Worm (Caenorhabditis elegans) whole organism, mixed stage, embryonic: Measurements from ENCODE around the gene F58A4.2.

Source experiments
- blmp-1 ChIP-seq: fragments of 150-350 bp; optimal IDR thresholded peaks from 2 replicates; lab custom pipeline; 2014; ENCODE audit warnings: missing biosample characterization, missing genetic modification characterization
- elt-3 ChIP-seq: fragments of 150-350 bp; optimal IDR thresholded peaks from 2 replicates; lab custom pipeline; 2014; ENCODE audit warnings: missing biosample characterization, missing genetic modification characterization
- lsy-2 ChIP-seq: fragments of 150-350 bp; optimal IDR thresholded peaks from 2 replicates; lab custom pipeline; 2014; ENCODE audit warnings: missing biosample characterization, missing genetic modification characterization
- mep-1 ChIP-seq: fragments of 150-350 bp; optimal IDR thresholded peaks from 2 replicates; lab custom pipeline; 2017; ENCODE audit warnings: missing biosample characterization, missing genetic modification reagents, missing genetic modification characterization, inconsistent platforms
- nhr-28 ChIP-seq: fragments of 150-350 bp; optimal IDR thresholded peaks from 2 replicates; lab custom pipeline; 2014; ENCODE audit warnings: missing biosample characterization, missing genetic modification characterization
- nhr-76 ChIP-seq: sonication (generic microtip); optimal IDR thresholded peaks from 2 replicates; lab custom pipeline; 2017; ENCODE audit warnings: missing biosample characterization, missing genetic modification characterization
- pha-4 ChIP-seq: fragments of 150-350 bp; optimal IDR thresholded peaks from 2 replicates; lab custom pipeline; 2018; ENCODE audit warnings: missing biosample characterization, missing genetic modification reagents, missing genetic modification characterization
- snpc-4 ChIP-seq: fragments of 150-350 bp; optimal IDR thresholded peaks from 2 replicates; lab custom pipeline; 2014; ENCODE audit warnings: missing biosample characterization, missing genetic modification characterization
- unc-39 ChIP-seq: fragments of 150-350 bp; optimal IDR thresholded peaks from 2 replicates; lab custom pipeline; 2014; ENCODE audit warnings: missing biosample characterization, missing genetic modification characterization
- unc-62 ChIP-seq: fragments of 150-350 bp; optimal IDR thresholded peaks from 2 replicates; lab custom pipeline; 2014; ENCODE audit warnings: missing biosample characterization, missing genetic modification reagents, missing genetic modification characterization

- TF ChIP-seq lsy-2 (tag; lab: Kevin White, UChicago) (no peak), unc-62 (GFP tag; lab: Kevin White, UChicago) (no peak), nhr-76 (no peak), nhr-28 (tag; lab: Kevin White, UChicago) (no peak), elt-3 (tag; lab: Kevin White, UChicago) (no peak), unc-39 (tag; lab: Kevin White, UChicago) (no peak), blmp-1 (tag; lab: Kevin White, UChicago) (no peak), snpc-4 (tag; lab: Kevin White, UChicago) (no peak), mep-1 (no peak), pha-4 (tag; lab: Kevin White, UChicago) (no peak)
These were observed 41.1 kb downstream of the F58A4.2 start, which contains the start of gene C48B4.7 for ce11 chrIII:9559381-9559881.
